Worm (Caenorhabditis elegans) whole organism, L4 larva: ENCODE data around the gene T26E4.9.
"Not testable (repeated sequence)": the region's sequence is repeated elsewhere in the genome, so short reads cannot be mapped to it uniquely, and the experiment has no call there.

Experiments used
- F10B5.3 ChIP-seq: sonication (generic microtip); optimal IDR thresholded peaks from 2 replicates; lab custom pipeline; 2016; ENCODE audit warnings: mild to moderate bottlenecking, missing genetic modification characterization, missing compliant biosample characterization
- F26F4.8 ChIP-seq: fragments of 200-800 bp; sonication (Bioruptor generic); conservative IDR thresholded peaks from 2 replicates; pipeline ENCODE4 v1.3.6; 2022; ENCODE audit warnings: missing genetic modification characterization, missing compliant biosample characterization
- F44E2.7 ChIP-seq: fragments of 200-800 bp; sonication (Bioruptor generic); IDR thresholded peaks from 2 replicates; pipeline ENCODE4 v2.1.2; 2022; ENCODE audit warnings: missing genetic modification characterization, missing compliant biosample characterization
- Y105C5A.15 ChIP-seq: fragments of 200-800 bp; sonication (Bioruptor generic); IDR thresholded peaks from 2 replicates; pipeline ENCODE4 v1.3.6; 2022; ENCODE audit warnings: missing genetic modification characterization, missing compliant biosample characterization
- Y75B8A.6 ChIP-seq: fragments of 200-800 bp; sonication (Bioruptor generic); IDR thresholded peaks from 2 replicates; pipeline ENCODE4 v1.3.6; 2022; ENCODE audit warnings: missing genetic modification reagents, missing genetic modification characterization, missing compliant biosample characterization
- ZK546.5 ChIP-seq, 2 experiments: sonication (generic microtip); optimal IDR thresholded peaks; 2 replicates each; lab custom pipeline; 2017; ENCODE audit warnings: missing biosample characterization in 2 of 2, missing genetic modification characterization in 2 of 2
- aha-1 ChIP-seq: fragments of 150-350 bp; peaks from one replicate; lab custom pipeline; 2014; ENCODE audit warnings: missing biosample characterization, missing genetic modification characterization
- arid-1 ChIP-seq: fragments of 200-800 bp; sonication (Bioruptor generic); conservative IDR thresholded peaks from 2 replicates; pipeline ENCODE4 v1.3.6; 2022; ENCODE audit warnings: missing genetic modification reagents, missing genetic modification characterization, missing compliant biosample characterization
- ceh-62 ChIP-seq: sonication (generic microtip); optimal IDR thresholded peaks from 2 replicates; lab custom pipeline; 2017; ENCODE audit warnings: missing biosample characterization, missing genetic modification characterization
- cey-2 ChIP-seq: sonication (generic microtip); optimal IDR thresholded peaks from 3 replicates; lab custom pipeline; 2017; ENCODE audit warnings: missing genetic modification characterization, mild to moderate bottlenecking, missing compliant biosample characterization, antibody characterized with exemption, borderline replicate concordance; ENCODE audit not compliant: insufficient read depth
- daf-12 ChIP-seq: fragments of 150-350 bp; optimal IDR thresholded peaks from 2 replicates; lab custom pipeline; 2014; ENCODE audit warnings: missing biosample characterization, missing genetic modification reagents, missing genetic modification characterization
- daf-19 ChIP-seq: fragments of 200-800 bp; sonication (Bioruptor generic); conservative IDR thresholded peaks from 2 replicates; pipeline ENCODE4 v1.3.6; 2022; ENCODE audit warnings: missing genetic modification characterization, missing compliant biosample characterization
- dmd-6 ChIP-seq: fragments of 200-800 bp; sonication (Bioruptor generic); IDR thresholded peaks from 2 replicates; pipeline ENCODE4 v1.3.6; 2022; ENCODE audit warnings: missing genetic modification reagents, missing genetic modification characterization, missing compliant biosample characterization
- dmd-9 ChIP-seq: fragments of 200-800 bp; sonication (Bioruptor generic); IDR thresholded peaks from 2 replicates; pipeline ENCODE4 v1.3.6; 2022; ENCODE audit warnings: missing genetic modification reagents, missing genetic modification characterization, missing compliant biosample characterization
- dpl-1 ChIP-seq: fragments of 150-350 bp; optimal IDR thresholded peaks from 2 replicates; lab custom pipeline; 2014; ENCODE audit warnings: missing biosample characterization, missing genetic modification reagents, missing genetic modification characterization
- egl-27 ChIP-seq: sonication (generic microtip); optimal IDR thresholded peaks from 3 replicates; lab custom pipeline; 2017; ENCODE audit warnings: missing biosample characterization, missing genetic modification reagents, missing genetic modification characterization
- fkh-10 ChIP-seq: fragments of 150-350 bp; optimal IDR thresholded peaks from 2 replicates; lab custom pipeline; 2014; ENCODE audit warnings: missing biosample characterization, missing genetic modification reagents, missing genetic modification characterization
- hif-1 ChIP-seq, 2 experiments: sonication (generic microtip); optimal IDR thresholded peaks; 2 replicates each; lab custom pipeline; 2016 to 2017; ENCODE audit warnings: missing compliant biosample characterization in 2 of 2, missing genetic modification characterization in 2 of 2, missing genetic modification reagents in 2 of 2, missing genotype in 2 of 2, mild to moderate bottlenecking in 1 of 2
- hlh-11 ChIP-seq: fragments of 200-800 bp; sonication (Bioruptor generic); optimal IDR thresholded peaks from 2 replicates; lab custom pipeline; 2018; ENCODE audit warnings: mild to moderate bottlenecking, missing genetic modification characterization, missing compliant biosample characterization
- hmg-1.1 ChIP-seq: fragments of 200-800 bp; sonication (Bioruptor generic); IDR thresholded peaks from 2 replicates; pipeline ENCODE4 v1.3.6; 2022; ENCODE audit warnings: missing genetic modification reagents, missing genetic modification characterization, missing compliant biosample characterization
- lin-15B ChIP-seq: fragments of 150-350 bp; sonication (generic microtip); optimal IDR thresholded peaks from 3 replicates; lab custom pipeline; 2014; ENCODE audit warnings: missing biosample characterization, missing genetic modification characterization
- lin-39 ChIP-seq: fragments of 150-350 bp; optimal IDR thresholded peaks from 2 replicates; lab custom pipeline; 2014; ENCODE audit warnings: missing biosample characterization, missing genetic modification reagents, missing genetic modification characterization
- lsy-2 ChIP-seq, 2 experiments: fragments of 150-350 bp in 1 of 2; sonication (generic microtip) in 1 of 2; optimal IDR thresholded peaks; 2 replicates each; lab custom pipeline; 2014 to 2017; ENCODE audit warnings: missing biosample characterization in 2 of 2, missing genetic modification characterization in 2 of 2
- mdl-1 ChIP-seq, 2 experiments: fragments of 150-350 bp in 1 of 2; sonication (generic microtip) in 1 of 2; optimal IDR thresholded peaks; 2 replicates each; lab custom pipeline; 2014 to 2017; ENCODE audit warnings: missing biosample characterization in 2 of 2, missing genetic modification characterization in 2 of 2
- mxl-3 ChIP-seq: fragments of 200-800 bp; sonication (Bioruptor generic); optimal IDR thresholded peaks from 2 replicates; lab custom pipeline; 2018; ENCODE audit warnings: mild to moderate bottlenecking, missing genetic modification characterization, missing compliant biosample characterization
- nhr-10 ChIP-seq: fragments of 150-350 bp; optimal IDR thresholded peaks from 2 replicates; lab custom pipeline; 2014; ENCODE audit warnings: missing biosample characterization, missing genetic modification characterization
- nhr-11 ChIP-seq: fragments of 150-350 bp; optimal IDR thresholded peaks from 2 replicates; lab custom pipeline; 2014; ENCODE audit warnings: missing biosample characterization, missing genetic modification characterization
- nhr-48 ChIP-seq: sonication (generic microtip); optimal IDR thresholded peaks from 2 replicates; lab custom pipeline; 2016; ENCODE audit warnings: mild to moderate bottlenecking, missing genetic modification characterization, missing compliant biosample characterization
- snpc-1.2 ChIP-seq: fragments of 200-800 bp; sonication (Bioruptor generic); IDR thresholded peaks from 2 replicates; pipeline ENCODE4 v1.3.6; 2022; ENCODE audit warnings: missing genetic modification reagents, missing genetic modification characterization, missing compliant biosample characterization
- snpc-4 ChIP-seq: fragments of 150-350 bp; optimal IDR thresholded peaks from 2 replicates; lab custom pipeline; 2014; ENCODE audit warnings: missing biosample characterization, missing genetic modification characterization
- tag-97 ChIP-seq: fragments of 200-800 bp; sonication (Bioruptor generic); IDR thresholded peaks from 2 replicates; pipeline ENCODE4 v1.3.6; 2022; ENCODE audit warnings: missing genetic modification characterization, missing compliant biosample characterization
- unc-39 ChIP-seq: sonication (generic microtip); optimal IDR thresholded peaks from 2 replicates; lab custom pipeline; 2017; ENCODE audit warnings: missing biosample characterization, missing genetic modification characterization
- unc-62 ChIP-seq, 3 experiments: fragments of 150-350 bp in 1 of 3; sonication (generic microtip); optimal IDR thresholded peaks in 2 of 3; peaks in 1 of 3; 1 replicate in 1 of 3; 2 replicates in 2 of 3; lab custom pipeline; 2014 to 2017; ENCODE audit warnings: missing biosample characterization in 3 of 3, missing genetic modification characterization in 3 of 3, missing genetic modification reagents in 3 of 3, missing genotype in 1 of 3
- vab-7 ChIP-seq: fragments of 200-800 bp; sonication (Bioruptor generic); IDR thresholded peaks from 2 replicates; pipeline ENCODE4 v1.3.6; 2022; ENCODE audit warnings: missing genetic modification reagents, missing genetic modification characterization, missing compliant biosample characterization
- zfp-2 ChIP-seq: sonication (generic microtip); optimal IDR thresholded peaks from 2 replicates; lab custom pipeline; 2016; ENCODE audit warnings: mild to moderate bottlenecking, missing genetic modification characterization, missing compliant biosample characterization
- zfp-3 ChIP-seq: fragments of 200-800 bp; sonication (Bioruptor generic); conservative IDR thresholded peaks from 2 replicates; pipeline ENCODE4 v1.3.6; 2022; ENCODE audit warnings: missing genetic modification reagents, missing genetic modification characterization, missing compliant biosample characterization
- zip-11 ChIP-seq: fragments of 200-800 bp; sonication (Bioruptor generic); IDR thresholded peaks from 2 replicates; pipeline ENCODE4 v1.3.6; 2022; ENCODE audit warnings: missing genetic modification characterization, missing compliant biosample characterization
- zip-2 ChIP-seq: fragments of 150-350 bp; optimal IDR thresholded peaks from 2 replicates; lab custom pipeline; 2014; ENCODE audit warnings: missing biosample characterization, missing genetic modification characterization
- ztf-11 ChIP-seq: fragments of 150-350 bp; optimal IDR thresholded peaks from 2 replicates; lab custom pipeline; 2014; ENCODE audit warnings: missing biosample characterization, missing genetic modification characterization

Gene T26E4.9

DNA sequence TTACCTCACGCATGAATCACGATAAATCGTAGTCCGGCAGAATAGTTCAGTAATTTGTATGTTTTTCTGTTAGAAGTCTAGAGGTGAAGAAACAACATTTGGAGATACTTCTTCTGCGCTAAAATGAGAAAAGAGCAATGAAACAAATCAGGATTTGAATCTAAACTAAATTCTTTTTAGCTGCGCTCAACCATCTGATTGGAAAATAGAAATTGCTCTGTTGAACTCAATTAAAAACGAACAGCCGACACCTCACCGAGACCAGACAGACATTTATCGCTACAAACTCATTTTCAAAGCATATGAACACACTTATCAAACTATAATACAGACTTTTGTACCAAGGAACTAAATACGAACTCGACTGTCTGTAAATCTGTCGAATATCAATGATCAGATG, at the start of gene T26E4.9:
Gene T26E4.9 (minus strand): TSS at position 101 of the 400 bp plus-strand sequence.
- not testable (repeated sequence) for TF ChIP-seq snpc-1.2; daf-19 (GFP tag; lab: Robert Waterston, UW); zip-2 (tag; lab: Kevin White, UChicago)

DNA sequence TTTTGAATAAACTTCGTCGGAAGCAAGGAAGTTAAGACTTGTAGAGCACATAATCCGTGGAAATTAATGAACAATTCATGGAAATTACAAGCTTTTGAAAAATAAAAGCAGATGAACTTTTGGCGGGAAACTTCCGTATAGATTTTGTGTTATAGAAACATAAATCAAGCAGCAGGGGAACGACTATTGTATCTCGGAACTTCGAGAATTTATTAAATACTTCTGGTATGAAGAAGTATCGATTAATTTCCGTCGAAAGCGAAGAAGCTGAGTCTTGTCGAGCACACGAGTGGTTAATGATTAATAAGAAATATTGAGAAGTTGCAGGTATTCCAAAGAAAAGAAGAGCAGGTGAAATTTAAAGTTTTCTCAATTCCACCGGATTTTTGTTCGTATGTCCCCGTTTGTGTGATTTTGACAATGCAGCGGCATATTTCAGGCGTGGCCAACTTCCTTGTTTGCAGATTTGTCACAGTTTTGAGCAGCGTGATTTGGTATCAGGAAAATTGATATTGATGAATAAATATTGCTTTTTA, 47.8 kb upstream of the T26E4.9 start, which contains the start of gene srh-147:
Gene srh-147 (minus strand): TSS at position 51 of the 536 bp plus-strand sequence.
- peak in 1 of 2 experiments; percentile 48 for TF ChIP-seq unc-62 (GFP tag; optimal IDR thresholded peaks at IDR 0.05 in 1 of 2; lab: Kevin White, UChicago)
- not testable (repeated sequence) for TF ChIP-seq unc-62 (tag; optimal IDR thresholded peaks at IDR 0.05; lab: Kevin White, UChicago)

DNA sequence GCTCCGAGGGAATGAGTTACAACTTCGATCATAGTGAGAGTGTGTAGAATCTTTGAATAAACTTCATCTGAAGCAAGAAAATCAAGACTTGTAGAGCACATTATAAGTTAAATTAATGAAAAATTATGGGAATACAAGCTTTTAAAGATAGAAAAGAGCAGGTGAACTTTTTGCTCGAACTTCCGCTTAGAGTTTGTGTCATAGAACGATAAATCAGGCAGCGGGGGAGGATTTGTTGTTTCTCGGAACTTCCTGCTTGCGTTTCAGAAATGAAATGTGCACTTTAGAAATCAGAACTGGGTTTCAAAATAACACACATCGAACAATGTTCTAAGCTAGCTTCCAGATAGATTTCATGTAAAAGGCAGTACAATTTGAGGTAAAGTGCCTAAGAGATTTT, 38.6 kb upstream of the T26E4.9 start, which contains the start of gene srh-149:
Gene srh-149 (minus strand): TSS at position 101 of the 400 bp plus-strand sequence.
- TF ChIP-seq cey-2 (tag; lab: Kevin White, UChicago) = no peak
- peak; percentile 51 for TF ChIP-seq aha-1 (tag; lab: Kevin White, UChicago)

DNA sequence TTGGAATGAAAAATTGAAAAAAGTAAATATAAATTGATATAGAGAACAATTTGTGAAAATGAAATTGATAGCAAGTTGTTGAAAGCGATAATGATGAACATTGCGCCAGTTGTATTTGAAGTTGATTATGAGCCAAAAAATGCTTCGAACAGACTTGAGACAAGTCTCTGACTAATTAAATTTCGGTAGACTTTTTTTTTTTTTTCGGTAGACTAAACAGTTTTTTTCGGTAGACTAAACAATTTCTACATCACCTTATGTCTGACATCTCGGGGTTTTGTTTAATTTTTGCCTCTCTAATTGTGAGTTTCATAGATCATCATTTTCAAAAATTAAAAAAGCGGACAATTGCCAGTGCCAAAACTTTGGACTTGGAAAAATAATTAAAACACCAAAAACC, 31.1 kb upstream of the T26E4.9 start, which contains the start of gene srbc-54:
Gene srbc-54 (minus strand): TSS at position 101 of the 400 bp plus-strand sequence.
- TF ChIP-seq snpc-4 (tag; lab: Kevin White, UChicago) (no peak), lin-39 (no peak), zfp-2 (no peak), Y105C5A.15 (GFP tag; lab: Robert Waterston, UW) (no peak), dmd-6 (GFP tag; lab: Robert Waterston, UW) (no peak), fkh-10 (GFP tag; lab: Kevin White, UChicago) (no peak)

DNA sequence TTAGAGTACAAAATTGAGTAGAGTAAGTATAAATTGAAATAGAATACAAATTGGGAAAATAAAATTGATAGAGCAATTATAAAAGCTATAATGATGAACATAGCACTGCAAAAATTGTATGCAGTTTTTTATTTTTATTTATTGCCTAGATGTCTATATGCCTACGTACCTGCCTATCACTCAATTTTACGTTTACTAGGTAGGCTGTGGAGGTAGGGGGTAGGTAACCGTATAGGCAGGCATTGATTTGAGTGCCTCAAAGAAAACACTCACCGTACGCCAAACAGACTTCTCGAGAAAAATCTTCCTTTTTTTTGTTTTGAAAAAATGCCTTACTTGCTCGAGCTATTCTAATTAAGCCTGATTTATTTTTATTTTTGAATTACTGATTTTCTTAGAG, 29.1 kb upstream of the T26E4.9 start, which contains the start of gene srbc-56:
Gene srbc-56 (minus strand): TSS at position 101 of the 400 bp plus-strand sequence.
- no peak for TF ChIP-seq Y75B8A.6
- TF ChIP-seq F44E2.7 (GFP tag; lab: Robert Waterston, UW) = no peak
- TF ChIP-seq nhr-48 (tag; lab: Kevin White, UChicago) = no peak
- no peak for TF ChIP-seq dmd-9 (GFP tag; lab: Robert Waterston, UW)
- TF ChIP-seq F26F4.8 (GFP tag; lab: Robert Waterston, UW) = no peak
- TF ChIP-seq ztf-11 = no peak
- TF ChIP-seq unc-39 (tag; lab: Kevin White, UChicago) = no peak
- no peak for TF ChIP-seq hif-1 (tag; optimal IDR thresholded peaks at IDR 0.05; lab: Kevin White, UChicago)
- no peak for TF ChIP-seq dpl-1 (GFP tag; lab: Kevin White, UChicago)
- TF ChIP-seq zip-11 = no peak
- no peak for TF ChIP-seq egl-27
- TF ChIP-seq mxl-3 (GFP tag; lab: Kevin White, UChicago) = no peak
- TF ChIP-seq zfp-3 (GFP tag; lab: Robert Waterston, UW) = no peak
- TF ChIP-seq nhr-11 (tag; lab: Kevin White, UChicago) = no peak
- TF ChIP-seq F10B5.3 (tag; lab: Kevin White, UChicago) = no peak

DNA sequence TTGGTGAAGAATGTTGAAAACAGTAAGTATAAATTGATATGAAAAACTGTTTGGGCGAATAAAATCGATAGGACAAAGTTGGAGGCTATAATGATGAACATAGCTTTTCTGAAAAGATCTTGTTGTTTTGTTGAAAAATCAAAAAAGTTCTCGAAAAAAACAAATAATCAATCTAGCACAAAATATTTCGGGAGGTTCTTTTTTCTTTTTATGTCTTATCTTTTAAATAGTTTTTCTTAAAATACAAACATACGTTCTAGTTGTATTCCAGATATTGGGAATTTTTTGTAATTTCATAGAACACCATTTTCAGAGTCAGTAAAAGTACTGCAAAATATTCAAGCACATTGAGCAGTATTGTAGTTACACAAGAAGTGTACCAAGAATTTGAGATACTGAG, 27.4 kb upstream of the T26E4.9 start, which contains the start of gene srbc-55:
Gene srbc-55 (minus strand): TSS at position 101 of the 400 bp plus-strand sequence.
- TF ChIP-seq arid-1 (GFP tag; lab: Robert Waterston, UW) (no peak), lsy-2 (tag; optimal IDR thresholded peaks at IDR 0.05; lab: Kevin White, UChicago) (no peak), lin-15B (tag; lab: Kevin White, UChicago) (no peak), egl-27 (no peak), ZK546.5 (tag; optimal IDR thresholded peaks at IDR 0.05; lab: Kevin White, UChicago) (no peak), mdl-1 (tag; optimal IDR thresholded peaks at IDR 0.05; lab: Kevin White, UChicago) (no peak), dpl-1 (GFP tag; lab: Kevin White, UChicago) (no peak), ceh-62 (tag; lab: Kevin White, UChicago) (no peak), vab-7 (GFP tag; lab: Robert Waterston, UW) (no peak), fkh-10 (GFP tag; lab: Kevin White, UChicago) (no peak), hmg-1.1 (GFP tag; lab: Robert Waterston, UW) (no peak), daf-12 (tag; lab: Kevin White, UChicago) (no peak), unc-62 (GFP tag; optimal IDR thresholded peaks at IDR 0.05 in 1 of 2; lab: Kevin White, UChicago) (no peak), unc-62 (tag; optimal IDR thresholded peaks at IDR 0.05; lab: Kevin White, UChicago) (no peak), cey-2 (tag; lab: Kevin White, UChicago) (no peak), hlh-11 (tag; lab: Kevin White, UChicago) (no peak), tag-97 (GFP tag; lab: Robert Waterston, UW) (no peak), F44E2.7 (GFP tag; lab: Robert Waterston, UW) (no peak), nhr-10 (tag; lab: Kevin White, UChicago) (no peak)
